Worm (Caenorhabditis elegans) whole organism, late embryonic: Measurements from ENCODE around the gene dhs-30.

Experiments
- ceh-19 ChIP-seq: fragments of 200-800 bp; sonication (Bioruptor generic); optimal IDR thresholded peaks from 2 replicates; lab custom pipeline; 2018; ENCODE audit warnings: mild to moderate bottlenecking, missing genetic modification characterization, missing compliant biosample characterization
- ceh-2 ChIP-seq: sonication (generic microtip); optimal IDR thresholded peaks from 2 replicates; lab custom pipeline; 2016; ENCODE audit warnings: missing genotype, missing genetic modification characterization, missing compliant biosample characterization
- eyg-1 ChIP-seq: sonication (generic microtip); optimal IDR thresholded peaks from 2 replicates; lab custom pipeline; 2016; ENCODE audit warnings: missing genotype, missing genetic modification characterization, missing compliant biosample characterization
- hlh-8 ChIP-seq: sonication (generic microtip); optimal IDR thresholded peaks from 2 replicates; lab custom pipeline; 2016; ENCODE audit warnings: missing genotype, missing genetic modification characterization, missing compliant biosample characterization
- nhr-11 ChIP-seq: fragments of 150-350 bp; optimal IDR thresholded peaks from 2 replicates; lab custom pipeline; 2014; ENCODE audit warnings: missing biosample characterization, missing genetic modification characterization
- unc-42 ChIP-seq: sonication (generic microtip); optimal IDR thresholded peaks from 2 replicates; lab custom pipeline; 2016; ENCODE audit warnings: missing genotype, missing genetic modification characterization, missing compliant biosample characterization

DNA sequence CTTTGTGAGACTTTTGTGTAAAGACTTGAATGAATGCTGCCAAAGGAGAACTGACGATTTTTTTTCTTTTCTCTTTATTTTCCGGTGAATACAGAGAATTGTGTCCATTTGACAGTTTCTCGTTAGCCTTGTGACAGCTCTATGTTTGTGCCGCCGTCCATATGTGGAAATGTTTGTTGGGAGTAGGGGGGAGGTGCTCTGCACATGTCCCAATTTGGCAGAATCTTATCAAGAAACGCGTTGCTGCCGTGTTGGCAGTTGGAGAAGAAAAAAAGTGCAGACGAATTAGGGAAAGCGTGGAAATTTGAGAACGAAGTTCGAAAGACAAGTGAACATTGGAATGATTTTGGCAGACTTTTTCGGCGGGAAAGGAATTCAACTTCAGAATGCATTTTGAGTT, 37.8 kb downstream of the dhs-30 start:
- TF ChIP-seq ceh-2 (tag; lab: Kevin White, UChicago), result no peak
- TF ChIP-seq hlh-8 (tag; lab: Kevin White, UChicago), result no peak
- no peak for TF ChIP-seq unc-42 (tag; lab: Kevin White, UChicago)
- no peak for TF ChIP-seq ceh-19 (GFP tag; lab: Kevin White, UChicago)
- TF ChIP-seq nhr-11 (tag; lab: Kevin White, UChicago), result no peak
- no peak for TF ChIP-seq eyg-1 (tag; lab: Kevin White, UChicago)
